Worm (Caenorhabditis elegans) whole organism, mixed stage, embryonic: ENCODE measurements around the gene srt-53.

Experiments
- M03D4.4 ChIP-seq: sonication (generic microtip); optimal IDR thresholded peaks from 2 replicates; lab custom pipeline; 2017; ENCODE audit warnings: mild to moderate bottlenecking, missing genetic modification characterization, missing compliant biosample characterization
- bed-3 ChIP-seq: fragments of 200-800 bp; sonication (Bioruptor generic); optimal IDR thresholded peaks from 3 replicates; lab custom pipeline; 2018; ENCODE audit warnings: mild to moderate bottlenecking, missing genetic modification characterization, moderate library complexity, missing compliant biosample characterization
- ceh-43 ChIP-seq: fragments of 200-800 bp; sonication (Bioruptor generic); optimal IDR thresholded peaks from 2 replicates; lab custom pipeline; 2018; ENCODE audit warnings: mild to moderate bottlenecking, missing genetic modification characterization, moderate library complexity, missing compliant biosample characterization
- ceh-83 ChIP-seq: fragments of 200-800 bp; sonication (Bioruptor generic); optimal IDR thresholded peaks from 2 replicates; lab custom pipeline; 2018; ENCODE audit warnings: mild to moderate bottlenecking, missing genetic modification characterization, missing compliant biosample characterization
- ces-1 ChIP-seq: fragments of 150-350 bp; optimal IDR thresholded peaks from 2 replicates; lab custom pipeline; 2014; ENCODE audit warnings: missing biosample characterization, missing genetic modification reagents, missing genetic modification characterization
- elt-1 ChIP-seq: sonication (generic microtip); optimal IDR thresholded peaks from 2 replicates; lab custom pipeline; 2017; ENCODE audit warnings: missing genetic modification characterization, mild to moderate bottlenecking, missing compliant biosample characterization, antibody characterized with exemption, moderate library complexity, borderline replicate concordance; ENCODE audit not compliant: insufficient read depth
- elt-3 ChIP-seq: fragments of 150-350 bp; optimal IDR thresholded peaks from 2 replicates; lab custom pipeline; 2014; ENCODE audit warnings: missing biosample characterization, missing genetic modification characterization
- lin-13 ChIP-seq: fragments of 150-350 bp; optimal IDR thresholded peaks from 2 replicates; lab custom pipeline; 2014; ENCODE audit warnings: missing biosample characterization, missing genetic modification characterization
- lsy-2 ChIP-seq: fragments of 150-350 bp; optimal IDR thresholded peaks from 2 replicates; lab custom pipeline; 2014; ENCODE audit warnings: missing biosample characterization, missing genetic modification characterization
- nhr-2 ChIP-seq: fragments of 150-350 bp; optimal IDR thresholded peaks from 2 replicates; lab custom pipeline; 2014; ENCODE audit warnings: missing biosample characterization, missing genetic modification characterization
- nhr-237 ChIP-seq: fragments of 150-350 bp; optimal IDR thresholded peaks from 2 replicates; lab custom pipeline; 2014; ENCODE audit warnings: missing biosample characterization, missing genetic modification characterization
- nhr-76 ChIP-seq: sonication (generic microtip); optimal IDR thresholded peaks from 2 replicates; lab custom pipeline; 2017; ENCODE audit warnings: missing biosample characterization, missing genetic modification characterization
- sem-2 ChIP-seq: fragments of 200-800 bp; sonication (Bioruptor generic); optimal IDR thresholded peaks from 2 replicates; lab custom pipeline; 2018; ENCODE audit warnings: mild to moderate bottlenecking, missing genetic modification characterization, missing compliant biosample characterization
- unc-39 ChIP-seq: fragments of 150-350 bp; optimal IDR thresholded peaks from 2 replicates; lab custom pipeline; 2014; ENCODE audit warnings: missing biosample characterization, missing genetic modification characterization

DNA sequence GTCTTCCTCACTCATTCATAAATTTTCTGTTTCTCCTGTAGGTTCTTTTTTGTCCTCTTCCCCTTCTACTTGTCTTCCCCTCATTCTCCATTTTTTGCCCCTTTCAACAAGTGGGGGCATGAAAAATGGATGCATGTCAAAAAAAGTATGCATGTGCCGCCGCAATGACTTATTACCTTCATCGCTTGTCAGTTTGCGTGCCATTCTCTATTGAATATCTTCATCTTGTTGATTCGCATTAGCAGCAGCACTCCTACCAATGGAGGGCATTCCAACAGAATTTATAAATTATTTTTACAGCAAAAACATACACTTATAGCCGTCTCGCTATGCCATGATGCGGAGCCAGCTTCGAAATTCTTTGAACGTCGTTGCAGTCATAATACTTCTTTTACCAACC, 49.0 kb downstream of the srt-53 start, which contains the start of gene F40A3.1:
- TF ChIP-seq lin-13 (tag; lab: Kevin White, UChicago), result no peak
- TF ChIP-seq elt-1 (tag; lab: Kevin White, UChicago), result no peak
- no peak for TF ChIP-seq sem-2 (GFP tag; lab: Kevin White, UChicago)
- no peak for TF ChIP-seq nhr-237 (tag; lab: Kevin White, UChicago)
- TF ChIP-seq nhr-2 (tag; lab: Kevin White, UChicago), result no peak
- no peak for TF ChIP-seq ces-1 (GFP tag; lab: Kevin White, UChicago)
- TF ChIP-seq lsy-2 (tag; lab: Kevin White, UChicago), result no peak
- TF ChIP-seq nhr-76 (tag; lab: Kevin White, UChicago), result no peak
- no peak for TF ChIP-seq ceh-83 (GFP tag; lab: Kevin White, UChicago)
- TF ChIP-seq elt-3 (tag; lab: Kevin White, UChicago), result no peak
- TF ChIP-seq unc-39, result no peak
- no peak for TF ChIP-seq M03D4.4 (tag; lab: Kevin White, UChicago)
- no peak for TF ChIP-seq ceh-43 (GFP tag; lab: Kevin White, UChicago)
- TF ChIP-seq bed-3 (GFP tag; lab: Kevin White, UChicago), result no peak
